Worm (Caenorhabditis elegans) whole organism, L4/young adult: Measurements from ENCODE around the gene srt-68.

Experiments used
- dao-5 ChIP-seq: sonication (generic microtip); optimal IDR thresholded peaks from 2 replicates; lab custom pipeline; 2016; ENCODE audit warnings: missing genotype, missing genetic modification characterization, moderate library complexity, missing compliant biosample characterization
- him-1 ChIP-seq: sonication (generic microtip); optimal IDR thresholded peaks from 2 replicates; lab custom pipeline; 2016; ENCODE audit warnings: missing genotype, missing genetic modification reagents, missing genetic modification characterization, missing compliant biosample characterization

DNA sequence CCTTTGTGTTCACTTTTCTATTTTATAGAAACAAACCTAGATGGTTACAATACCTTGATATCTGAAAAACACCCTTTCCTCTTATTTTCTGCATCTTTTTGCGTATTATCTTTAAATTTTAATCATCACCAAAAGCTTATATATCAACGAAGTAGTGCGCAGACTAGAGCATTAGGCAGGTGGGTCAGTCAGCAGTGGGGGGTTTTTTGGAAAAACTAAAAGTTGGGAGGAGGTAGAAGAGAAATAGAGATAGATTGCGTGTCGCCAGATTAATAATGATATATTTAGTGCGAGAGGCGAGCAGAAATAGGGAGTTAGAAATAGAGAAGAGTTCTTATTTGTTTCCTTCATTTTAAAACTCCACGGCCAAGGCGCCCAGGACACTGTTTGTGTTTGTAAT is 49.3 kb upstream of the srt-68 start:
- TF ChIP-seq dao-5 (tag; lab: Kevin White, UChicago) (no peak), him-1 (tag; lab: Kevin White, UChicago) (no peak)
